Fruit fly (Drosophila melanogaster): ENCODE measurements around the gene RpS17.

RpS17 gene

dm6 chr3L:9401354-9402156, 28.1 kb downstream of the RpS17 start (continued):
- TF ChIP-seq CG8119 (GFP tag; IDR thresholded peaks at IDR 0.05): no peak
- TF ChIP-seq spab (GFP tag; optimal IDR thresholded peaks at IDR 0.05): no peak
- TF ChIP-seq vri (GFP tag; optimal IDR thresholded peaks at IDR 0.05): peak; percentile 67
- no peak for TF ChIP-seq net (GFP tag; optimal IDR thresholded peaks at IDR 0.05)
- peak; percentile 15 for TF ChIP-seq CG16779 (tag; optimal IDR thresholded peaks at IDR 0.05)
- TF ChIP-seq ss (GFP tag; optimal IDR thresholded peaks at IDR 0.05): peak; percentile 44 to 72
- no peak for TF ChIP-seq Sox14 (GFP tag; optimal IDR thresholded peaks at IDR 0.05)
- TF ChIP-seq CG11762 (GFP tag; optimal IDR thresholded peaks at IDR 0.05; ENCODE audit: insufficient read depth): no peak
- TF ChIP-seq CG6792 (GFP tag; optimal IDR thresholded peaks at IDR 0.05): no peak
- TF ChIP-seq Eip78C (GFP tag): no peak

- peak; percentile 43; the same call in 1 of the 2 replicates for TF ChIP-seq CG15336 (GFP tag; IDR thresholded peaks at IDR 0.05)
- peak; percentile 58 for TF ChIP-seq CG1621 (tag; optimal IDR thresholded peaks at IDR 0.05)
- TF ChIP-seq Hr4 (GFP tag; optimal IDR thresholded peaks at IDR 0.05): no peak
- TF ChIP-seq CG6163 (GFP tag; IDR thresholded peaks at IDR 0.05): 0 out of 3 replicates have a peak, but pooled peaks have one; percentile 24
These were observed 28.8 kb downstream of the RpS17 start for dm6 chr3L:9400697-9401353.

DNA sequence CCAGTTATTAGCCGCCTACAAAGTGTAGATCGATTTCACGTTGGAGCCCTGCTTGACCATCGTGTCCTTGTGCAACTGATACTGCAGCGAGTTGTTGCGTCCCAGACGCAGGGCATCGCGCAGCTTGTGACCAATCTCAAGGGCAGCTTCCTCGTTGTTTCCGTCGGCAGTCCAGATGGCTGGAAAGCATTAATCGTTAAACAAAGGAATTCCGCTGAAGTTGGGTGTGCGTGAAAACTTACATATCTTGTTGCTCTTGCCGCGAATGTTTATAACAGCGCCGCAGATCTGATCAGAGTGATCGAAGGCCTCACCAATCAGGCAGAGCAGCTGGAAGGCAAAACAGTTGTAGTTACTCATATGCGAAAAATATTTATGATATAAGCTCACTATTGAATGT, 29.8 kb downstream of the RpS17 start:
- TF ChIP-seq Sox102F (GFP tag; optimal IDR thresholded peaks at IDR 0.05): no peak
- peak; percentile 13 for TF ChIP-seq Sox14 (GFP tag; optimal IDR thresholded peaks at IDR 0.05)
- peak; percentile 55 for TF ChIP-seq CG1621 (tag; optimal IDR thresholded peaks at IDR 0.05)
- TF ChIP-seq Met (GFP tag; optimal IDR thresholded peaks at IDR 0.05): no peak

dm6 chr3L:9399013-9399750, 30.4 kb downstream of the RpS17 start, which contains the start of gene CG4080:
Gene CG4080 (minus strand): TSS chr3L:9399227.
- peak; percentile 64 for TF ChIP-seq Sox102F (GFP tag; optimal IDR thresholded peaks at IDR 0.05)
- peak; percentile 43 for TF ChIP-seq CG16779 (tag; optimal IDR thresholded peaks at IDR 0.05)
- peak; percentile 59 for TF ChIP-seq svp (GFP tag)
- TF ChIP-seq vri (GFP tag; optimal IDR thresholded peaks at IDR 0.05): peak; percentile 40
- no peak for TF ChIP-seq OdsH (GFP tag; optimal IDR thresholded peaks at IDR 0.05)
- TF ChIP-seq lz (GFP tag; optimal IDR thresholded peaks at IDR 0.05): peak; percentile 37
- peak; percentile 8 for TF ChIP-seq acj6 (GFP tag; optimal IDR thresholded peaks at IDR 0.05)
- TF ChIP-seq Eip93F (GFP tag; optimal IDR thresholded peaks at IDR 0.05): peak; percentile 61
- TF ChIP-seq cyc (GFP tag; optimal IDR thresholded peaks at IDR 0.05): peak; percentile 31
- peak in 1 of 2 experiments; percentile 10 for TF ChIP-seq ss (GFP tag; optimal IDR thresholded peaks at IDR 0.05)
- TF ChIP-seq CG3919 (GFP tag; optimal IDR thresholded peaks at IDR 0.05): no peak
- no peak for TF ChIP-seq CG11762 (GFP tag; optimal IDR thresholded peaks at IDR 0.05; ENCODE audit: insufficient read depth)
- TF ChIP-seq fd59A (GFP tag; optimal IDR thresholded peaks at IDR 0.05): no peak
- no peak for TF ChIP-seq Ets96B (tag; optimal IDR thresholded peaks at IDR 0.05)
- TF ChIP-seq Sox15 (GFP tag; optimal IDR thresholded peaks at IDR 0.05): no peak
- no peak for TF ChIP-seq CG10631 (GFP tag; optimal IDR thresholded peaks at IDR 0.05)
- TF ChIP-seq CG31627 (GFP tag; optimal IDR thresholded peaks at IDR 0.05): no peak
- peak; percentile 82 for TF ChIP-seq fkh (GFP tag; optimal IDR thresholded peaks at IDR 0.05)
- peak; percentile 26 for TF ChIP-seq CG8632 (GFP tag; optimal IDR thresholded peaks at IDR 0.05)
- no peak for TF ChIP-seq CG15336 (GFP tag; IDR thresholded peaks at IDR 0.05)
- TF ChIP-seq esn (GFP tag; optimal IDR thresholded peaks at IDR 0.05): peak; percentile 61
- no peak for TF ChIP-seq Lpt (GFP tag; optimal IDR thresholded peaks at IDR 0.05)
- no peak for TF ChIP-seq CG3032 (tag; optimal IDR thresholded peaks at IDR 0.05)
- no peak for TF ChIP-seq CG9139 (GFP tag; optimal IDR thresholded peaks at IDR 0.05)
- TF ChIP-seq net (GFP tag; optimal IDR thresholded peaks at IDR 0.05): no peak
- no peak for TF ChIP-seq Blimp-1 (GFP tag; optimal IDR thresholded peaks at IDR 0.05)
- peak; percentile 21 for TF ChIP-seq Sox14 (GFP tag; optimal IDR thresholded peaks at IDR 0.05)
- no peak for TF ChIP-seq Ets21C (GFP tag; optimal IDR thresholded peaks at IDR 0.05)
- no peak for TF ChIP-seq CG10669 (GFP tag; optimal IDR thresholded peaks at IDR 0.05)
- no peak for TF ChIP-seq CG11294 (GFP tag; IDR thresholded peaks at IDR 0.05)
- peak; percentile 7 for TF ChIP-seq Eip75B (GFP tag; optimal IDR thresholded peaks at IDR 0.05)
- TF ChIP-seq CG7368 (GFP tag; optimal IDR thresholded peaks at IDR 0.05): no peak
- no peak for TF ChIP-seq pdm3 (GFP tag; optimal IDR thresholded peaks at IDR 0.05)
